Fruit fly (Drosophila melanogaster): ENCODE data around the gene Wnt4.

DNA sequence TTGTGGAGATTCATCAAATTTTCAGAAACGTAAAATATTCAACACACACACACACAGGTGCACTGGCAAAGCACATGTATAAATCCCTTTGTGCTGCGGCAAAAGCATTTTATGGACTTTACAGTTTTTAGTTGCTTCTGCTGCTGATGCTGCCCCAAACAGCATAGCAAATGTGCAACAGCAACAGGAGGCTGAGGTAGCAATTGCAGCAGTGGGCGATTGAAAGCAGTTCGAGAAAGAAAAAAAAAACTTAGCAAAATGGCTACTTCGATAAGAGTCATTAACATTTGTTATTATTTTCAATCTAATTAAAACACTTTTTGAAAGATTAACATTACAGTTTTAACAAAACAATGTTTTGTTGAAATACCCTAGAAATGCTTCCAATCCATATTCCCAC is 16.7 kb downstream of the Wnt4 start:
- TF ChIP-seq H15 (GFP tag; IDR thresholded peaks at IDR 0.05): no peak
- no peak for TF ChIP-seq Opbp (GFP tag; IDR thresholded peaks at IDR 0.05; ENCODE audit: partially characterized antibody)
- no peak for TF ChIP-seq CG8478 (optimal IDR thresholded peaks at IDR 0.05)
- no peak for TF ChIP-seq CG4282 (GFP tag; optimal IDR thresholded peaks at IDR 0.05)
- TF ChIP-seq ci (GFP tag; IDR thresholded peaks at IDR 0.05): no peak
- TF ChIP-seq HLHmδ (GFP tag; optimal IDR thresholded peaks at IDR 0.05): no peak
- no peak for TF ChIP-seq CG9609 (GFP tag; optimal IDR thresholded peaks at IDR 0.05)
- TF ChIP-seq kah (GFP tag; optimal IDR thresholded peaks at IDR 0.05): no peak
- no peak for TF ChIP-seq YL-1 (GFP tag; optimal IDR thresholded peaks at IDR 0.05)
- TF ChIP-seq eyg (GFP tag; optimal IDR thresholded peaks at IDR 0.05): no peak
- no peak for TF ChIP-seq sob (GFP tag; IDR thresholded peaks at IDR 0.05)
- no peak for TF ChIP-seq fru (optimal IDR thresholded peaks at IDR 0.05)
- TF ChIP-seq CG8290 (GFP tag; optimal IDR thresholded peaks at IDR 0.05): no peak
- TF ChIP-seq CG8290 (tag; optimal IDR thresholded peaks at IDR 0.05): no peak

Measured in whole organism, embryonic.